Worm (Caenorhabditis elegans): Measurements from ENCODE around the gene nos-2.
A peak's percentile ranks its signal among the peaks of the same experiment; 100 is the strongest.

DNA sequence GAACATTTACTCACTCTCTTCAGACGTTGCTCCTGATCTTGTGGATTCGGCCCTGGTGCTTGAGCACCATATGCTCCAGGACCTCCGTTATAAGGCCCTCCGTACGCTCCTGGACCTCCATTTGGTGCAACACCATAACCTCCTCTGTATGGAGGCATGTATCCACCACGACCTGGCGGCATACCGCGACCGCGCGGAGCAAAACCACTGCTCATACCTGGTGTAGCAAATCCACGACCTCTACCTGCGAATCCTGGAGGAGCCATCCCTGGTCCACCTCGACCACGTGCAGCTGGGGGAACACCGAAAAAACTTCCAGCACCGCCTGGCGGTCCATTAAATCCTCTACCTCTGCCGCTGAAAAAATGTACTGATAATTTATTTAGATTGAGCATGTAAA, 15.9 kb upstream of the nos-2 start:
- TF ChIP-seq F39B2.1 (GFP tag; IDR thresholded peaks at IDR 0.05) (no peak), let-607 (tag; optimal IDR thresholded peaks at IDR 0.05) (no peak), Y53F4B.3 (GFP tag; IDR thresholded peaks at IDR 0.05) (no peak), atf-7 (tag; optimal IDR thresholded peaks at IDR 0.05) (no peak), nfyb-1 (GFP tag; IDR thresholded peaks at IDR 0.05) (no peak), zfh-2 (GFP tag; conservative IDR thresholded peaks at IDR 0.05) (peak; percentile 77), ztf-18 (tag; optimal IDR thresholded peaks at IDR 0.05) (no peak), dpff-1 (tag; optimal IDR thresholded peaks at IDR 0.05) (no peak), hmg-20 (GFP tag; IDR thresholded peaks at IDR 0.05) (no peak), madf-6 (GFP tag; IDR thresholded peaks at IDR 0.05) (0 out of 2 replicates have a peak, but pooled peaks have one; percentile 19), F23B12.7 (tag; optimal IDR thresholded peaks at IDR 0.05; ENCODE audit: insufficient read depth) (no peak)

All from whole organism, young adult.